Worm (Caenorhabditis elegans): Measurements from ENCODE around the gene T23G4.127.

The T23G4.127 gene

ce11 chrIV:13650238-13650637 is 48.3 kb downstream of the T23G4.127 start, which contains the start of gene C08F11.17:
Gene C08F11.17 (minus strand): TSS chrIV:13650338.
- TF ChIP-seq M03D4.4 (tag; optimal IDR thresholded peaks at IDR 0.05): no peak
- TF ChIP-seq flh-1 (GFP tag; optimal IDR thresholded peaks at IDR 0.05): no peak
- no peak for TF ChIP-seq zip-8 (tag; optimal IDR thresholded peaks at IDR 0.05)
- TF ChIP-seq bed-3 (GFP tag; optimal IDR thresholded peaks at IDR 0.05): no peak
- TF ChIP-seq ces-1 (GFP tag; optimal IDR thresholded peaks at IDR 0.05): no peak
- no peak for TF ChIP-seq drap-1 (GFP tag; optimal IDR thresholded peaks at IDR 0.05)
- TF ChIP-seq mep-1 (tag; optimal IDR thresholded peaks at IDR 0.05): no peak
- no peak for TF ChIP-seq cnd-1 (tag; optimal IDR thresholded peaks at IDR 0.05)
- no peak for TF ChIP-seq pha-4 (tag; optimal IDR thresholded peaks at IDR 0.05)
- TF ChIP-seq nhr-2 (tag; optimal IDR thresholded peaks at IDR 0.05): no peak
- no peak for TF ChIP-seq mls-2 (tag; optimal IDR thresholded peaks at IDR 0.05)
- TF ChIP-seq blmp-1 (tag; optimal IDR thresholded peaks at IDR 0.05): no peak
- TF ChIP-seq unc-120 (tag; optimal IDR thresholded peaks at IDR 0.05; ENCODE audit: poor library complexity, severe bottlenecking): no peak
- TF ChIP-seq tbx-8 (GFP tag; optimal IDR thresholded peaks at IDR 0.05): no peak
- TF ChIP-seq elt-1 (tag; optimal IDR thresholded peaks at IDR 0.05; ENCODE audit: borderline replicate concordance, insufficient read depth): no peak
- TF ChIP-seq hlh-1 (tag; optimal IDR thresholded peaks at IDR 0.05): no peak
- TF ChIP-seq elt-3 (tag; optimal IDR thresholded peaks at IDR 0.05): no peak
- TF ChIP-seq ham-2 (GFP tag; optimal IDR thresholded peaks at IDR 0.05): no peak
- TF ChIP-seq nhr-76 (tag; optimal IDR thresholded peaks at IDR 0.05): no peak
- no peak for TF ChIP-seq nhr-12 (tag; optimal IDR thresholded peaks at IDR 0.05)

DNA sequence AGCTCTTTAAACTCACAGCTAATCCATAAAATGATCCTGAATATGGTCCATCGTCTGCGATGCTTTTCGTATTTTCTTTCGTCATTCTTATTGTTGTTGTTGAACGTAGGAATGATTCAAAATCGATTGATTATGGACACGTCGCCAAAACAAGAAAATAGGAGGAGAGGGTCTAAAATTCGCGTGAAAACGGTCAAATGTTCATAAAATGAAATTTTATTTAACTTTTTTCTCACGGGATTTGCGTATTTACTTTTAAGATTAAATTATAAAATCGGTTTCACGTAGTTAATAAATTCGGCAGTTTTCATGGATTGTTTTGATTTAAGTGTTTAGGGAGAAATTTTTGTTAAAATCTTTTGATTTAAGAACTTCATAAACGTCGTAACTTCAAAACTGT is 49.4 kb downstream of the T23G4.127 start, which contains the start of gene C08F11.10:
Gene C08F11.10, minus strand, starts transcription at position 101 of the 400 bp plus-strand sequence.
- TF ChIP-seq elt-1 (tag; optimal IDR thresholded peaks at IDR 0.05; ENCODE audit: borderline replicate concordance, insufficient read depth): no peak
- no peak for TF ChIP-seq nhr-76 (tag; optimal IDR thresholded peaks at IDR 0.05)
- TF ChIP-seq mep-1 (tag; optimal IDR thresholded peaks at IDR 0.05): no peak
- TF ChIP-seq drap-1 (GFP tag; optimal IDR thresholded peaks at IDR 0.05): no peak

- TF ChIP-seq ceh-43 (GFP tag; optimal IDR thresholded peaks at IDR 0.05) (no peak), pha-4 (tag; optimal IDR thresholded peaks at IDR 0.05) (no peak), drap-1 (GFP tag; optimal IDR thresholded peaks at IDR 0.05) (no peak), nhr-76 (tag; optimal IDR thresholded peaks at IDR 0.05) (no peak), lin-32 (GFP tag; optimal IDR thresholded peaks at IDR 0.05) (no peak), nhr-2 (tag; optimal IDR thresholded peaks at IDR 0.05) (no peak)
Measured at ce11 chrIV:13647558-13647957, 50.9 kb downstream of the T23G4.127 start, which contains the start of gene ule-4. Gene ule-4 (minus strand): TSS chrIV:13647658.

DNA sequence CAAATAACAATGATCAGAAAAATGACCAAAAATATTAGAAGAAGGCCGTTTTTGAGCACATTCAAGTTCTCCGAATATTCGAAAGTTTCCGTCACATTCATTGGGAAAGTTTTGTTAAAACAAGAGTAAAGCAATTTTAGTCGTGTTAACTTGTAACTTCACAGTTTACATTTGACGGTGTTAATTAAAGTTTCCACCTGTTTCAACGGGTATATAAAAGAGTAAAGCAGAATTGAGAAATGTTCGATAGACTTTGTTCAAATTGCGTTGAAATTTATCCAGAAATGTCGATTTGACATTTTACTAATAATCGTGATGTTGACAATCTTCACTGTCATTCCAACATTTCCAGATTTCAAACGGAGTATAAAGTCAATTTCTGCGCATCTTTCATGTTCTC is 52.7 kb downstream of the T23G4.127 start, which contains the start of gene srz-29:
Gene srz-29, minus strand, starts transcription at position 101 of the 400 bp plus-strand sequence.
- TF ChIP-seq nhr-12 (tag; optimal IDR thresholded peaks at IDR 0.05): no peak
- no peak for TF ChIP-seq pha-4 (tag; optimal IDR thresholded peaks at IDR 0.05)
- no peak for TF ChIP-seq tbx-8 (GFP tag; optimal IDR thresholded peaks at IDR 0.05)
- no peak for TF ChIP-seq unc-39 (tag; optimal IDR thresholded peaks at IDR 0.05)
- TF ChIP-seq sem-2 (GFP tag; optimal IDR thresholded peaks at IDR 0.05): no peak
- TF ChIP-seq cnd-1 (tag; optimal IDR thresholded peaks at IDR 0.05): no peak
- TF ChIP-seq ceh-83 (GFP tag; optimal IDR thresholded peaks at IDR 0.05): no peak
- TF ChIP-seq mep-1 (tag; optimal IDR thresholded peaks at IDR 0.05): no peak
- TF ChIP-seq elt-3 (tag; optimal IDR thresholded peaks at IDR 0.05): no peak
- no peak for TF ChIP-seq ceh-39 (tag; optimal IDR thresholded peaks at IDR 0.05)
- no peak for TF ChIP-seq ceh-43 (GFP tag; optimal IDR thresholded peaks at IDR 0.05)
- no peak for TF ChIP-seq hlh-1 (tag; optimal IDR thresholded peaks at IDR 0.05)
- no peak for TF ChIP-seq zip-8 (tag; optimal IDR thresholded peaks at IDR 0.05)
- TF ChIP-seq ces-1 (GFP tag; optimal IDR thresholded peaks at IDR 0.05): no peak
- no peak for TF ChIP-seq flh-1 (GFP tag; optimal IDR thresholded peaks at IDR 0.05)
- TF ChIP-seq elt-1 (tag; optimal IDR thresholded peaks at IDR 0.05; ENCODE audit: borderline replicate concordance, insufficient read depth): no peak
- no peak for TF ChIP-seq unc-62 (GFP tag; optimal IDR thresholded peaks at IDR 0.05)
- TF ChIP-seq snpc-4 (tag; optimal IDR thresholded peaks at IDR 0.05): no peak
- TF ChIP-seq mab-5 (tag; optimal IDR thresholded peaks at IDR 0.05): no peak
